Fruit fly (Drosophila melanogaster) whole organism, adult: Measurements from ENCODE around the gene Rim2.

Source experiments
- CG11617 ChIP-seq: fragments of 200-800 bp; sonication (Bioruptor generic); optimal IDR thresholded peaks from 2 replicates; lab custom pipeline; 2017; ENCODE audit warnings: mild to moderate bottlenecking, missing biosample characterization, missing genetic modification reagents, missing genetic modification characterization
- CG12768 ChIP-seq: fragments of 200-800 bp; sonication (Bioruptor generic); optimal IDR thresholded peaks from 2 replicates; lab custom pipeline; 2017; ENCODE audit warnings: missing biosample characterization, missing genetic modification characterization, mild to moderate bottlenecking, moderate library complexity, missing genetic modification reagents
- CG14711 ChIP-seq: fragments of 200-800 bp; sonication (Bioruptor generic); optimal IDR thresholded peaks from 2 replicates; lab custom pipeline; 2018; ENCODE audit warnings: missing biosample characterization, mild to moderate bottlenecking, missing genetic modification characterization, moderate library complexity
- CG1620 ChIP-seq: fragments of 200-800 bp; sonication (Bioruptor generic); optimal IDR thresholded peaks from 2 replicates; lab custom pipeline; 2016; ENCODE audit warnings: missing biosample characterization, missing genetic modification characterization
- CG33017 ChIP-seq: fragments of 200-800 bp; sonication (Bioruptor generic); optimal IDR thresholded peaks from 2 replicates; lab custom pipeline; 2018; ENCODE audit warnings: missing biosample characterization, mild to moderate bottlenecking, missing genetic modification characterization, moderate library complexity
- CG5204 ChIP-seq: fragments of 200-800 bp; sonication (Bioruptor generic); optimal IDR thresholded peaks from 2 replicates; lab custom pipeline; 2016; ENCODE audit warnings: missing biosample characterization, missing genetic modification characterization
- CG7045 ChIP-seq: fragments of 200-800 bp; sonication (Bioruptor generic); optimal IDR thresholded peaks from 2 replicates; lab custom pipeline; 2017; ENCODE audit warnings: missing biosample characterization, mild to moderate bottlenecking, missing genetic modification characterization
- CG7101 ChIP-seq: fragments of 200-800 bp; sonication (Bioruptor generic); optimal IDR thresholded peaks from 2 replicates; lab custom pipeline; 2018; ENCODE audit warnings: missing biosample characterization, mild to moderate bottlenecking, missing genetic modification characterization, moderate library complexity
- Clk ChIP-seq: fragments of 200-800 bp; sonication (Bioruptor generic); optimal IDR thresholded peaks from 2 replicates; lab custom pipeline; 2017; ENCODE audit warnings: missing biosample characterization, missing genetic modification characterization
- Crg-1 ChIP-seq: fragments of 200-800 bp; sonication (Bioruptor generic); optimal IDR thresholded peaks from 2 replicates; lab custom pipeline; 2016; ENCODE audit warnings: missing biosample characterization, missing genetic modification characterization
- Hr96 ChIP-seq: fragments of 200-800 bp; sonication (Bioruptor generic); optimal IDR thresholded peaks from 2 replicates; lab custom pipeline; 2016; ENCODE audit warnings: missing biosample characterization, missing genetic modification characterization
- Mnt ChIP-seq: fragments of 200-800 bp; sonication (Bioruptor generic); optimal IDR thresholded peaks from 2 replicates; lab custom pipeline; 2016; ENCODE audit warnings: missing biosample characterization, mild to moderate bottlenecking, missing genetic modification characterization
- bab1 ChIP-seq: fragments of 200-800 bp; sonication (Bioruptor generic); optimal IDR thresholded peaks from 3 replicates; lab custom pipeline; 2019; ENCODE audit warnings: missing biosample characterization, mild to moderate bottlenecking, missing genetic modification characterization, moderate library complexity
- cic ChIP-seq: fragments of 200-800 bp; sonication (Bioruptor generic); optimal IDR thresholded peaks from 2 replicates; lab custom pipeline; 2017; ENCODE audit warnings: missing biosample characterization, mild to moderate bottlenecking, missing genetic modification characterization, moderate library complexity
- cnc ChIP-seq, 2 experiments: fragments of >200 bp; optimal IDR thresholded peaks; 2 replicates each; lab custom pipeline; 2017
- kay ChIP-seq: fragments of 200-800 bp; sonication (Bioruptor generic); peaks from one replicate; lab custom pipeline; 2016; ENCODE audit warnings: missing biosample characterization, missing genetic modification characterization, borderline replicate concordance
- ovo ChIP-seq: fragments of 200-800 bp; sonication (Bioruptor generic); optimal IDR thresholded peaks from 2 replicates; lab custom pipeline; 2016; ENCODE audit warnings: missing biosample characterization, missing genetic modification characterization
- pad ChIP-seq: fragments of 200-800 bp; sonication (Bioruptor generic); optimal IDR thresholded peaks from 3 replicates; lab custom pipeline; 2017; ENCODE audit warnings: missing biosample characterization, missing genetic modification characterization, mild to moderate bottlenecking, moderate library complexity, missing genetic modification reagents
- tj ChIP-seq: fragments of 200-800 bp; sonication (Bioruptor generic); optimal IDR thresholded peaks from 3 replicates; lab custom pipeline; 2017; ENCODE audit warnings: missing biosample characterization, mild to moderate bottlenecking, missing genetic modification characterization, moderate library complexity
- toe ChIP-seq: fragments of 200-800 bp; sonication (Bioruptor generic); optimal IDR thresholded peaks from 2 replicates; lab custom pipeline; 2016; ENCODE audit warnings: missing biosample characterization, missing genetic modification characterization

The Rim2 gene

dm6 chr2L:1696269-1696668 is 27.9 kb downstream of the Rim2 start:
- TF ChIP-seq cnc (optimal IDR thresholded peaks at IDR 0.05; lab: Kevin White, UChicago) (no peak), ovo (GFP tag; lab: Kevin White, UChicago) (no peak), CG11617 (GFP tag; lab: Kevin White, UChicago) (no peak), cic (GFP tag; lab: Kevin White, UChicago) (no peak), tj (GFP tag; lab: Kevin White, UChicago) (no peak), toe (GFP tag; lab: Kevin White, UChicago) (no peak)

- TF ChIP-seq CG7045 (GFP tag; lab: Kevin White, UChicago) (no peak), ovo (GFP tag; lab: Kevin White, UChicago) (no peak), CG7101 (tag; lab: Kevin White, UChicago) (no peak), CG33017 (no peak), Mnt (no peak), Crg-1 (GFP tag; lab: Kevin White, UChicago) (no peak), CG1620 (no peak), CG5204 (GFP tag; lab: Kevin White, UChicago) (no peak), CG12768 (no peak), Clk (no peak), toe (GFP tag; lab: Kevin White, UChicago) (no peak), cic (GFP tag; lab: Kevin White, UChicago) (no peak), bab1 (GFP tag; lab: Kevin White, UChicago) (no peak), CG14711 (tag; lab: Kevin White, UChicago) (no peak), CG11617 (GFP tag; lab: Kevin White, UChicago) (no peak), Hr96 (GFP tag; lab: Kevin White, UChicago) (no peak), tj (GFP tag; lab: Kevin White, UChicago) (no peak), pad (GFP tag; lab: Kevin White, UChicago) (no peak), kay (GFP tag; lab: Kevin White, UChicago) (no peak)
Observed at dm6 chr2L:1692857-1693256, 31.3 kb downstream of the Rim2 start.

DNA sequence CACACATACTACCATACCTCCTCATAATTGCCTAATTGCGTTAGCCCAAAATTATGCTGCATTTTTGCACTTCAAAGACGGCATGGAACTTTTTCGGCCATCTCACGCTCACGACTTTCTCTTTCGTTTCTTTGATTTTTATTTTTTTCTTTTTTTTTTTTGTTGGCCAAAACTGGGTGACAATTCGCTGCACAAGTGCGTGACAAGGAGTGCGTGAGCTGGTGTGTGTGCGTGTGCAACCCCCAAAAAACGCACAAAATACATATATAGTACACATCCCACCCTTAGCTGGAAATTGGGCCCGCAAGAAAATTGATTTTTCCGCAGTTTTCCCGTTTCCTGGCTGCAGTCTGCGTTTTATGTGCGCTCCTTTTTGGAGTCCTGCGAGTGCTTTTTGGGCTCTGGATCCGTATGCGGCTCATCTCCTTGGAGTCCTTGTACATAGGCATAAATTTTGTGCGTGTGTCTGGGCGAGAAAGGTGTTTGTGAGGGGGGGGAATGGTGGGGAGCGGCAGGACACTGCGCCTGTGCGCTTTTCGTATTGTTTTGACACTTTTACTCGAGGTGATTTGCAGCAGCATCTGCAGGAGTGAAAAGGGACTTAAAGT is 52.0 kb downstream of the Rim2 start:
- TF ChIP-seq CG12768 = no peak
- no peak for TF ChIP-seq CG1620

dm6 chr2L:1670421-1670820 is 53.8 kb downstream of the Rim2 start:
- TF ChIP-seq CG5204 (GFP tag; lab: Kevin White, UChicago) = no peak
- TF ChIP-seq Crg-1 (GFP tag; lab: Kevin White, UChicago) = no peak
- TF ChIP-seq CG1620 = no peak
- no peak for TF ChIP-seq pad (GFP tag; lab: Kevin White, UChicago)
- TF ChIP-seq cnc (optimal IDR thresholded peaks at IDR 0.05; lab: Kevin White, UChicago) = no peak
- TF ChIP-seq CG33017 = no peak
- TF ChIP-seq kay (GFP tag; lab: Kevin White, UChicago) = no peak
- TF ChIP-seq CG7101 (tag; lab: Kevin White, UChicago) = no peak
- no peak for TF ChIP-seq tj (GFP tag; lab: Kevin White, UChicago)
- no peak for TF ChIP-seq Clk
- no peak for TF ChIP-seq CG11617 (GFP tag; lab: Kevin White, UChicago)
- no peak for TF ChIP-seq CG12768
- no peak for TF ChIP-seq CG7045 (GFP tag; lab: Kevin White, UChicago)
- TF ChIP-seq CG14711 (tag; lab: Kevin White, UChicago) = no peak
- no peak for TF ChIP-seq ovo (GFP tag; lab: Kevin White, UChicago)
- no peak for TF ChIP-seq Hr96 (GFP tag; lab: Kevin White, UChicago)
- TF ChIP-seq bab1 (GFP tag; lab: Kevin White, UChicago) = no peak
- no peak for TF ChIP-seq Mnt
- TF ChIP-seq cic (GFP tag; lab: Kevin White, UChicago) = no peak

- TF ChIP-seq CG7101 (tag; lab: Kevin White, UChicago) (no peak), Mnt (peak; percentile 1), tj (GFP tag; lab: Kevin White, UChicago) (peak; percentile 18)
Observed at dm6 chr2L:1669316-1670027, 54.7 kb downstream of the Rim2 start.

dm6 chr2L:1668616-1669020 is 55.6 kb downstream of the Rim2 start:
- TF ChIP-seq tj (GFP tag; lab: Kevin White, UChicago) (no peak), CG33017 (no peak), cnc (optimal IDR thresholded peaks at IDR 0.05; lab: Kevin White, UChicago) (no peak), Mnt (no peak), bab1 (GFP tag; lab: Kevin White, UChicago) (no peak), toe (GFP tag; lab: Kevin White, UChicago) (no peak), CG7101 (tag; lab: Kevin White, UChicago) (no peak), ovo (GFP tag; lab: Kevin White, UChicago) (no peak)

DNA sequence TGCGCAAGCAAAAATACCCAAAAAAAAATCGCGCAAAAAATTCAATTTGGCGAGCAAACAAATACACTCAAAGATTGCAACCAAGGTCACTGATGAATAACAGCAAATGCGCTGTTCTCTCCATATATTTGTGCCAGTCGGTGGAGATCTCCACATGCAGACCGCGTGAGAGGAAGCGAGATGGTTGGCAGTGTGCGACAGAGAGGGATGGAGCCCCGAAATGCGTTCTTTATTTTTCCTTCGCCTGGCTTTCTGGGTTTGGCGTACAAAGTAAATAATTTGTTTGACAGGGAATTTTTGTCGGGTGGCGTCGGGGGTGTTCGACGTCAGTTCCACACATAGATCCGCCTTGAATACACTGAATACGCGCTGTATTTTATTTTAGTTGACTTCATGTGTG is 56.7 kb downstream of the Rim2 start:
- no peak for TF ChIP-seq toe (GFP tag; lab: Kevin White, UChicago)
- no peak for TF ChIP-seq CG14711 (tag; lab: Kevin White, UChicago)
- no peak for TF ChIP-seq CG12768
- no peak for TF ChIP-seq Crg-1 (GFP tag; lab: Kevin White, UChicago)
- TF ChIP-seq CG1620 = no peak
- no peak for TF ChIP-seq Clk
- no peak for TF ChIP-seq kay (GFP tag; lab: Kevin White, UChicago)
- no peak for TF ChIP-seq cic (GFP tag; lab: Kevin White, UChicago)
- TF ChIP-seq CG7045 (GFP tag; lab: Kevin White, UChicago) = no peak
- no peak for TF ChIP-seq pad (GFP tag; lab: Kevin White, UChicago)
- TF ChIP-seq CG7101 (tag; lab: Kevin White, UChicago) = no peak
- no peak for TF ChIP-seq ovo (GFP tag; lab: Kevin White, UChicago)
- no peak for TF ChIP-seq bab1 (GFP tag; lab: Kevin White, UChicago)
- no peak for TF ChIP-seq Hr96 (GFP tag; lab: Kevin White, UChicago)
- TF ChIP-seq Mnt = no peak
- TF ChIP-seq CG5204 (GFP tag; lab: Kevin White, UChicago) = no peak
- TF ChIP-seq CG33017 = no peak
- TF ChIP-seq cnc (optimal IDR thresholded peaks at IDR 0.05; lab: Kevin White, UChicago) = no peak
